Worm (Caenorhabditis elegans) whole organism, mixed stage, embryonic: ENCODE measurements around the gene C17C3.6.

Experiments
- M03D4.4 ChIP-seq: sonication (generic microtip); optimal IDR thresholded peaks from 2 replicates; lab custom pipeline; 2017; ENCODE audit warnings: mild to moderate bottlenecking, missing genetic modification characterization, missing compliant biosample characterization
- blmp-1 ChIP-seq: fragments of 150-350 bp; optimal IDR thresholded peaks from 2 replicates; lab custom pipeline; 2014; ENCODE audit warnings: missing biosample characterization, missing genetic modification characterization
- ceh-39 ChIP-seq: fragments of 150-350 bp; optimal IDR thresholded peaks from 2 replicates; lab custom pipeline; 2014; ENCODE audit warnings: missing biosample characterization, missing genetic modification characterization
- ceh-43 ChIP-seq: fragments of 200-800 bp; sonication (Bioruptor generic); optimal IDR thresholded peaks from 2 replicates; lab custom pipeline; 2018; ENCODE audit warnings: mild to moderate bottlenecking, missing genetic modification characterization, moderate library complexity, missing compliant biosample characterization
- ceh-83 ChIP-seq: fragments of 200-800 bp; sonication (Bioruptor generic); optimal IDR thresholded peaks from 2 replicates; lab custom pipeline; 2018; ENCODE audit warnings: mild to moderate bottlenecking, missing genetic modification characterization, missing compliant biosample characterization
- ces-1 ChIP-seq: fragments of 150-350 bp; optimal IDR thresholded peaks from 2 replicates; lab custom pipeline; 2014; ENCODE audit warnings: missing biosample characterization, missing genetic modification reagents, missing genetic modification characterization
- cnd-1 ChIP-seq: fragments of 200-800 bp; sonication (Bioruptor generic); optimal IDR thresholded peaks from 2 replicates; lab custom pipeline; 2018; ENCODE audit warnings: mild to moderate bottlenecking, missing genetic modification characterization, missing compliant biosample characterization
- drap-1 ChIP-seq: fragments of 200-800 bp; sonication (Bioruptor generic); optimal IDR thresholded peaks from 3 replicates; lab custom pipeline; 2018; ENCODE audit warnings: mild to moderate bottlenecking, missing genetic modification characterization, missing compliant biosample characterization
- elt-1 ChIP-seq: sonication (generic microtip); optimal IDR thresholded peaks from 2 replicates; lab custom pipeline; 2017; ENCODE audit warnings: missing genetic modification characterization, mild to moderate bottlenecking, missing compliant biosample characterization, antibody characterized with exemption, moderate library complexity, borderline replicate concordance; ENCODE audit not compliant: insufficient read depth
- elt-3 ChIP-seq: fragments of 150-350 bp; optimal IDR thresholded peaks from 2 replicates; lab custom pipeline; 2014; ENCODE audit warnings: missing biosample characterization, missing genetic modification characterization
- flh-1 ChIP-seq: fragments of 200-800 bp; sonication (Bioruptor generic); optimal IDR thresholded peaks from 2 replicates; lab custom pipeline; 2018; ENCODE audit warnings: mild to moderate bottlenecking, missing genetic modification characterization, moderate library complexity, missing compliant biosample characterization
- ham-2 ChIP-seq: fragments of 200-800 bp; sonication (Bioruptor generic); optimal IDR thresholded peaks from 2 replicates; lab custom pipeline; 2018; ENCODE audit warnings: mild to moderate bottlenecking, missing genetic modification characterization, missing compliant biosample characterization
- hlh-1 ChIP-seq: fragments of 150-350 bp; optimal IDR thresholded peaks from 2 replicates; lab custom pipeline; 2014; ENCODE audit warnings: missing biosample characterization, missing genetic modification reagents, missing genetic modification characterization
- lin-13 ChIP-seq: fragments of 150-350 bp; optimal IDR thresholded peaks from 2 replicates; lab custom pipeline; 2014; ENCODE audit warnings: missing biosample characterization, missing genetic modification characterization
- lin-32 ChIP-seq: fragments of 200-800 bp; sonication (Bioruptor generic); optimal IDR thresholded peaks from 2 replicates; lab custom pipeline; 2018; ENCODE audit warnings: mild to moderate bottlenecking, missing genetic modification characterization, missing compliant biosample characterization
- lsy-2 ChIP-seq: fragments of 150-350 bp; optimal IDR thresholded peaks from 2 replicates; lab custom pipeline; 2014; ENCODE audit warnings: missing biosample characterization, missing genetic modification characterization
- mab-5 ChIP-seq: fragments of 150-350 bp; optimal IDR thresholded peaks from 2 replicates; lab custom pipeline; 2014; ENCODE audit warnings: missing biosample characterization, missing genetic modification characterization
- mep-1 ChIP-seq: fragments of 150-350 bp; optimal IDR thresholded peaks from 2 replicates; lab custom pipeline; 2017; ENCODE audit warnings: missing biosample characterization, missing genetic modification reagents, missing genetic modification characterization, inconsistent platforms
- mls-2 ChIP-seq: sonication (generic microtip); optimal IDR thresholded peaks from 2 replicates; lab custom pipeline; 2016; ENCODE audit warnings: mild to moderate bottlenecking, missing genetic modification characterization, moderate library complexity, missing compliant biosample characterization
- nhr-237 ChIP-seq: fragments of 150-350 bp; optimal IDR thresholded peaks from 2 replicates; lab custom pipeline; 2014; ENCODE audit warnings: missing biosample characterization, missing genetic modification characterization
- nhr-28 ChIP-seq: fragments of 150-350 bp; optimal IDR thresholded peaks from 2 replicates; lab custom pipeline; 2014; ENCODE audit warnings: missing biosample characterization, missing genetic modification characterization
- nhr-76 ChIP-seq: sonication (generic microtip); optimal IDR thresholded peaks from 2 replicates; lab custom pipeline; 2017; ENCODE audit warnings: missing biosample characterization, missing genetic modification characterization
- pha-4 ChIP-seq: fragments of 150-350 bp; optimal IDR thresholded peaks from 2 replicates; lab custom pipeline; 2018; ENCODE audit warnings: missing biosample characterization, missing genetic modification reagents, missing genetic modification characterization
- sem-2 ChIP-seq: fragments of 200-800 bp; sonication (Bioruptor generic); optimal IDR thresholded peaks from 2 replicates; lab custom pipeline; 2018; ENCODE audit warnings: mild to moderate bottlenecking, missing genetic modification characterization, missing compliant biosample characterization
- snpc-4 ChIP-seq: fragments of 150-350 bp; optimal IDR thresholded peaks from 2 replicates; lab custom pipeline; 2014; ENCODE audit warnings: missing biosample characterization, missing genetic modification characterization
- sptf-1 ChIP-seq: sonication (generic microtip); optimal IDR thresholded peaks from 2 replicates; lab custom pipeline; 2017; ENCODE audit warnings: mild to moderate bottlenecking, missing genetic modification characterization, moderate library complexity, missing compliant biosample characterization
- tbx-8 ChIP-seq: fragments of 200-800 bp; sonication (Bioruptor generic); optimal IDR thresholded peaks from 2 replicates; lab custom pipeline; 2018; ENCODE audit warnings: mild to moderate bottlenecking, missing genetic modification characterization, moderate library complexity, missing compliant biosample characterization
- unc-120 ChIP-seq: sonication (generic microtip); optimal IDR thresholded peaks from 2 replicates; lab custom pipeline; 2017; ENCODE audit warnings: missing genetic modification characterization, missing compliant biosample characterization; ENCODE audit not compliant: poor library complexity, severe bottlenecking
- unc-39 ChIP-seq: fragments of 150-350 bp; optimal IDR thresholded peaks from 2 replicates; lab custom pipeline; 2014; ENCODE audit warnings: missing biosample characterization, missing genetic modification characterization
- unc-62 ChIP-seq: fragments of 150-350 bp; optimal IDR thresholded peaks from 2 replicates; lab custom pipeline; 2014; ENCODE audit warnings: missing biosample characterization, missing genetic modification reagents, missing genetic modification characterization
- ztf-11 ChIP-seq: fragments of 150-350 bp; optimal IDR thresholded peaks from 2 replicates; lab custom pipeline; 2014; ENCODE audit warnings: missing biosample characterization, missing genetic modification characterization

Gene C17C3.6

ce11 chrII:5554788-5555187, 4.9 kb downstream of the C17C3.6 start:
- TF ChIP-seq drap-1 (GFP tag; lab: Kevin White, UChicago) (no peak), cnd-1 (no peak), nhr-28 (tag; lab: Kevin White, UChicago) (no peak), sptf-1 (tag; lab: Kevin White, UChicago) (no peak), ceh-39 (no peak), elt-1 (tag; lab: Kevin White, UChicago) (no peak), mls-2 (no peak), snpc-4 (tag; lab: Kevin White, UChicago) (no peak), pha-4 (tag; lab: Kevin White, UChicago) (no peak), ceh-43 (GFP tag; lab: Kevin White, UChicago) (no peak), elt-3 (tag; lab: Kevin White, UChicago) (no peak), ztf-11 (tag; lab: Kevin White, UChicago) (no peak), flh-1 (GFP tag; lab: Kevin White, UChicago) (no peak), lsy-2 (tag; lab: Kevin White, UChicago) (no peak), M03D4.4 (no peak), nhr-237 (tag; lab: Kevin White, UChicago) (no peak), unc-62 (no peak), hlh-1 (tag; lab: Kevin White, UChicago) (no peak)
- TF ChIP-seq, all 35 proteins: peak for 0

ce11 chrII:5555522-5555921, 5.7 kb downstream of the C17C3.6 start:
- TF ChIP-seq cnd-1 (no peak), unc-62 (no peak), lin-32 (GFP tag; lab: Kevin White, UChicago) (no peak), lin-13 (tag; lab: Kevin White, UChicago) (no peak), ceh-83 (GFP tag; lab: Kevin White, UChicago) (no peak), ceh-43 (GFP tag; lab: Kevin White, UChicago) (no peak), flh-1 (GFP tag; lab: Kevin White, UChicago) (no peak), tbx-8 (GFP tag; lab: Kevin White, UChicago) (no peak)
- TF ChIP-seq, all 35 proteins: peak for 0

DNA sequence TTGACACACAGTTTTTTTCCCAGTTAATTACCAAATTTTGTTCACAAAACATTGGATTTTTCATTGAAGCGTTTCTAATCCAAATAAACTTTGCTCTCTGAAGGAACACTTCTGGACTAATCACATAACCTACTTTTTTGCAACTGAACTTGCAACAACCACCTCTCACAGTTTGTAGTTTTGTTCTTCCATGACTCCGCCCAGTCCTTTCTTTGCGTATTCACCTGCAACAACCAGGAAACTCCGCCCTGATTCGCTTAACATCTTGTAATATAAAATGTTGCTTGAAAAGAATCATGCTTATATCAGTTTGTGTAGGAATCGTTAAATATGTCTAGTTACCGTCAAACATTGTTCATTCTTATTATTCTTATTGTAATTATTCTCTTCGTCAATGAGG, 6.6 kb downstream of the C17C3.6 start, which contains the start of gene ins-11:
Gene ins-11, plus strand, starts transcription at position 301 of the 400 bp plus-strand sequence.
- TF ChIP-seq nhr-28 (tag; lab: Kevin White, UChicago) (no peak), unc-120 (tag; lab: Kevin White, UChicago) (no peak), lsy-2 (tag; lab: Kevin White, UChicago) (no peak)

ce11 chrII:5557134-5557533, 7.3 kb downstream of the C17C3.6 start:
- TF ChIP-seq mep-1 (tag; lab: Kevin White, UChicago) (no peak), unc-39 (no peak), elt-1 (tag; lab: Kevin White, UChicago) (no peak), ces-1 (GFP tag; lab: Kevin White, UChicago) (no peak), blmp-1 (tag; lab: Kevin White, UChicago) (no peak), nhr-76 (tag; lab: Kevin White, UChicago) (no peak), ztf-11 (tag; lab: Kevin White, UChicago) (no peak), ham-2 (GFP tag; lab: Kevin White, UChicago) (no peak), hlh-1 (tag; lab: Kevin White, UChicago) (no peak), snpc-4 (tag; lab: Kevin White, UChicago) (no peak), elt-3 (tag; lab: Kevin White, UChicago) (no peak), mls-2 (no peak), nhr-237 (tag; lab: Kevin White, UChicago) (no peak), sptf-1 (tag; lab: Kevin White, UChicago) (no peak), sem-2 (no peak), mab-5 (tag; lab: Kevin White, UChicago) (no peak), M03D4.4 (no peak)

- TF ChIP-seq unc-39 (no peak), lsy-2 (tag; lab: Kevin White, UChicago) (no peak), ztf-11 (tag; lab: Kevin White, UChicago) (no peak), cnd-1 (no peak), blmp-1 (tag; lab: Kevin White, UChicago) (no peak), M03D4.4 (no peak), nhr-237 (tag; lab: Kevin White, UChicago) (no peak), nhr-28 (tag; lab: Kevin White, UChicago) (no peak), ceh-83 (GFP tag; lab: Kevin White, UChicago) (no peak)
Observed at ce11 chrII:5561392-5561791, 11.5 kb downstream of the C17C3.6 start, which contains the start of gene C17C3.3. Gene C17C3.3 (plus strand): TSS chrII:5561737.
